Fruit fly (Drosophila melanogaster): ENCODE results near the gene CG14658.
A peak's percentile ranks its signal among the peaks of the same experiment; 100 is the strongest.

The CG14658 gene

DNA sequence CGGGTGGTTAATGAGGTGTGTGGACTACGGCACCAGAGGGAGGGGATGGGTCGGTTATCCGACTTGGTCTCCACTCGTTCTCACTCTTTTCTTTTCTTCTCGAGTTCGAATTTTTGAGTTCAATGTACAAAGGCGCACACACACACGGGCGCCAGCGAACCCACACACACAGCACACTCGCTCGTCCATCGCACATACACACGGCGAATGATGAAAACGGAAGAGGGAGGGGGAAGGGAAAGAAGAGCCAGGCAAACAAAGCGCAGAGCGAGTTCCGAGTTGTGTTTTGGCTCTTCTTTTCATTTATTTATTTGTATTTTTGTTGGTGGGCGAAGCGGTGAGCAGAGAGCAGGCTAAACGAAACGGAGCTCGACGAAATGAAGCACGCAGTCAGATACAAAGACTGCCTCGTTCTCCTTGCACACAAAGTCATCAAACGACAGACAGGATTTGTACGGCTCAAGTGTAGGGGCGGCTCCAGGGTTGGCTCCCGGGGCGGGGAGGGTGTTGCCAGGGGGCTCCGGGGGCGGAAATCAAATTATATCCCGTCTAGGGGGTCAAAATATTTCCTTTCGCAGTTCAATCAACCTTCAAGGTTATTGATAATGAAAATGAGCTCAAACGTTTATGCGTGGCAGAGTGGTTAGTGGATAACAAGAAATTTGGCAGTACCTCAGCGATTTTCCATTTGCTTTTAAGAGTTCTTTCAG lies 20.2 kb downstream of the CG14658 start (continued):
- TF ChIP-seq unc-4 (GFP tag; IDR thresholded peaks at IDR 0.05; ENCODE audit: partially characterized antibody) (no peak), CG33213 (GFP tag; optimal IDR thresholded peaks at IDR 0.05) (no peak), z (GFP tag; IDR thresholded peaks at IDR 0.05) (peak; percentile 97), CG1647 (GFP tag; optimal IDR thresholded peaks at IDR 0.05) (no peak), CG14441 (GFP tag; IDR thresholded peaks at IDR 0.05) (no peak), CG5180 (GFP tag; optimal IDR thresholded peaks at IDR 0.05) (no peak), Kr (GFP tag; optimal IDR thresholded peaks at IDR 0.05) (no peak), en (GFP tag; optimal IDR thresholded peaks at IDR 0.05) (no peak), CG8924 (tag; optimal IDR thresholded peaks at IDR 0.05) (peak; percentile 56), az2 (GFP tag; optimal IDR thresholded peaks at IDR 0.05) (no peak), Jarid2 (GFP tag; optimal IDR thresholded peaks at IDR 0.05) (no peak), gt (GFP tag; IDR thresholded peaks at IDR 0.05) (no peak), CG12236 (GFP tag; optimal IDR thresholded peaks at IDR 0.05) (no peak), ci (GFP tag; IDR thresholded peaks at IDR 0.05) (no peak; the same call in 2 of the 3 replicates), crp (GFP tag; optimal IDR thresholded peaks at IDR 0.05) (peak in 1 of 2 experiments; percentile 20), Sin3A (optimal IDR thresholded peaks at IDR 0.05) (no peak), CG7745 (tag; optimal IDR thresholded peaks at IDR 0.05) (no peak), HLHmδ (GFP tag; optimal IDR thresholded peaks at IDR 0.05) (peak; percentile 23), Xrp1 (GFP tag; IDR thresholded peaks at IDR 0.05) (no peak), NC2β (GFP tag; optimal IDR thresholded peaks at IDR 0.05) (no peak), CG17385 (GFP tag; optimal IDR thresholded peaks at IDR 0.05) (peak; percentile 30), Sry-δ (GFP tag; optimal IDR thresholded peaks at IDR 0.05) (no peak), gcm2 (GFP tag; optimal IDR thresholded peaks at IDR 0.05) (no peak), Usf (GFP tag; optimal IDR thresholded peaks at IDR 0.05) (no peak), schlank (tag; optimal IDR thresholded peaks at IDR 0.05) (no peak), cg (GFP tag; optimal IDR thresholded peaks at IDR 0.05) (peak; percentile 93), Pdp1 (GFP tag; optimal IDR thresholded peaks at IDR 0.05) (no peak), CG15696 (tag; optimal IDR thresholded peaks at IDR 0.05) (no peak), CG13424 (tag; optimal IDR thresholded peaks at IDR 0.05) (no peak), pros (GFP tag; optimal IDR thresholded peaks at IDR 0.05) (peak; percentile 51), danr (GFP tag; IDR thresholded peaks at IDR 0.05) (no peak), disco-r (GFP tag; optimal IDR thresholded peaks at IDR 0.05) (no peak), CG14014 (GFP tag; IDR thresholded peaks at IDR 0.05) (no peak), shn (GFP tag; optimal IDR thresholded peaks at IDR 0.05) (no peak), CG42726 (GFP tag; IDR thresholded peaks at IDR 0.05; ENCODE audit: partially characterized antibody) (peak; percentile 25; the same call in 1 of the 2 replicates), CG8089 (GFP tag; optimal IDR thresholded peaks at IDR 0.05) (no peak), aop (GFP tag; IDR thresholded peaks at IDR 0.05) (peak; percentile 75; the same call in 1 of the 2 replicates), CG7786 (GFP tag; optimal IDR thresholded peaks at IDR 0.05) (no peak), CG9876 (GFP tag; optimal IDR thresholded peaks at IDR 0.05) (no peak), cato (GFP tag; optimal IDR thresholded peaks at IDR 0.05; ENCODE audit: borderline replicate concordance) (no peak), CG8290 (GFP tag; optimal IDR thresholded peaks at IDR 0.05) (no peak), CG8290 (tag; optimal IDR thresholded peaks at IDR 0.05) (no peak), emc (GFP tag; optimal IDR thresholded peaks at IDR 0.05) (no peak), Dek (tag; optimal IDR thresholded peaks at IDR 0.05) (no peak), pan (optimal IDR thresholded peaks at IDR 0.05) (no peak), pan (GFP tag; optimal IDR thresholded peaks at IDR 0.05 in 1 of 2, IDR thresholded peaks at IDR 0.05 in 1 of 2) (peak in 1 of 2 experiments; percentile 10), gem (tag; optimal IDR thresholded peaks at IDR 0.05) (no peak), CG1603 (tag; optimal IDR thresholded peaks at IDR 0.05) (no peak), CG16815 (GFP tag; optimal IDR thresholded peaks at IDR 0.05) (no peak), Poxn (GFP tag; IDR thresholded peaks at IDR 0.05) (no peak), ATbp (GFP tag; optimal IDR thresholded peaks at IDR 0.05) (no peak)

Measured in whole organism, embryonic.